Worm (Caenorhabditis elegans) whole organism, L4 larva: ENCODE data around the gene F52C9.3.

ENCODE experiments used
- aly-2 ChIP-seq: sonication (generic microtip); optimal IDR thresholded peaks from 2 replicates; lab custom pipeline; 2018; ENCODE audit warnings: missing biosample characterization, missing genetic modification characterization
- nhr-237 ChIP-seq: sonication (generic microtip); optimal IDR thresholded peaks from 2 replicates; lab custom pipeline; 2017; ENCODE audit warnings: missing biosample characterization, missing genetic modification characterization

- no peak for TF ChIP-seq nhr-237 (tag; lab: Kevin White, UChicago)
- TF ChIP-seq aly-2 (tag; lab: Kevin White, UChicago): no peak
Observed at ce11 chrIII:5367995-5368899, 46.6 kb downstream of the F52C9.3 start, which contains the start of gene dhs-9.
